Worm (Caenorhabditis elegans) whole organism, L4 larva: ENCODE results near the gene F53F1.3.

Experiments used
- F49E8.2 ChIP-seq: sonication (generic microtip); optimal IDR thresholded peaks from 2 replicates; lab custom pipeline; 2016; ENCODE audit warnings: missing compliant biosample characterization, mild to moderate bottlenecking, missing genetic modification characterization, borderline replicate concordance
- ceh-82 ChIP-seq: sonication (generic microtip); optimal IDR thresholded peaks from 2 replicates; lab custom pipeline; 2017; ENCODE audit warnings: missing biosample characterization, missing genetic modification characterization
- nhr-111 ChIP-seq: fragments of 200-800 bp; sonication (Bioruptor generic); optimal IDR thresholded peaks from 2 replicates; lab custom pipeline; 2018; ENCODE audit warnings: mild to moderate bottlenecking, missing genetic modification characterization, missing compliant biosample characterization
- nhr-42 ChIP-seq: fragments of 200-800 bp; sonication (Bioruptor generic); IDR thresholded peaks from 2 replicates; pipeline ENCODE4 v1.3.6; 2022; ENCODE audit warnings: missing genetic modification characterization, missing compliant biosample characterization
- zag-1 ChIP-seq: fragments of 150-350 bp; optimal IDR thresholded peaks from 2 replicates; lab custom pipeline; 2014; ENCODE audit warnings: missing biosample characterization, missing genetic modification characterization

ce11 chrV:13406032-13406431 lies 2.0 kb upstream of the F53F1.3 start, which contains the start of gene cutl-1:
- TF ChIP-seq nhr-111 (GFP tag; lab: Kevin White, UChicago) (no peak), ceh-82 (tag; lab: Kevin White, UChicago) (no peak), zag-1 (tag; lab: Kevin White, UChicago) (no peak), nhr-42 (no peak), F49E8.2 (tag; lab: Kevin White, UChicago) (no peak)
